Fruit fly (Drosophila melanogaster): Measurements from ENCODE around the gene Cortactin.

DNA sequence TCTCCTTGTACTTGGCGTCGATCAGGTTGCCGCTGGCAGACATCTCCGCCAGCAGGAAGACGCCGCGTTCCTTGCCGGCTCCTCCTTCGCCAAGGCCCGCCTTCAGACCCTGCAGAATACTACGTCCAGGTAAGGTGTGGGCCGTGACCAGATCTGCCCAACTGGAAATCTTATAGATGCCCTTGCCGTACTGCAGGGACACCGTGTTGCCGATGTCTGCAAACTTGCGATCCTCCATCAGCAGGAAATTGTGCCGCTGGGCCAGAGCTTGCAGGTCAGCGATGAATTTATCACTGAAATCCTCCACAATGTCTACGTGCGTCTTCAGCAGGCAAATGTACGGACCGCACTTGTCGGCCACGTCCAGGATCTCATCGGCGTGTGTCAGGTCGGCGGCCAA, 7.0 kb upstream of the Cortactin start:
- TF ChIP-seq Myc (optimal IDR thresholded peaks at IDR 0.05) (no peak), h (optimal IDR thresholded peaks at IDR 0.05) (no peak), psq (optimal IDR thresholded peaks at IDR 0.05) (no peak), ttk (optimal IDR thresholded peaks at IDR 0.05) (no peak), insv (optimal IDR thresholded peaks at IDR 0.05) (peak; percentile 51), Sin3A (optimal IDR thresholded peaks at IDR 0.05) (no peak)
